Worm (Caenorhabditis elegans) whole organism, mixed stage, embryonic: ENCODE measurements around the gene bus-8A.

Experiments
- ceh-39 ChIP-seq: fragments of 150-350 bp; optimal IDR thresholded peaks from 2 replicates; lab custom pipeline; 2014; ENCODE audit warnings: missing biosample characterization, missing genetic modification characterization
- drap-1 ChIP-seq: fragments of 200-800 bp; sonication (Bioruptor generic); optimal IDR thresholded peaks from 3 replicates; lab custom pipeline; 2018; ENCODE audit warnings: mild to moderate bottlenecking, missing genetic modification characterization, missing compliant biosample characterization
- elt-1 ChIP-seq: sonication (generic microtip); optimal IDR thresholded peaks from 2 replicates; lab custom pipeline; 2017; ENCODE audit warnings: missing genetic modification characterization, mild to moderate bottlenecking, missing compliant biosample characterization, antibody characterized with exemption, moderate library complexity, borderline replicate concordance; ENCODE audit not compliant: insufficient read depth
- lin-13 ChIP-seq: fragments of 150-350 bp; optimal IDR thresholded peaks from 2 replicates; lab custom pipeline; 2014; ENCODE audit warnings: missing biosample characterization, missing genetic modification characterization
- nhr-12 ChIP-seq: fragments of 150-350 bp; optimal IDR thresholded peaks from 2 replicates; lab custom pipeline; 2014; ENCODE audit warnings: missing biosample characterization, missing genetic modification characterization
- nhr-237 ChIP-seq: fragments of 150-350 bp; optimal IDR thresholded peaks from 2 replicates; lab custom pipeline; 2014; ENCODE audit warnings: missing biosample characterization, missing genetic modification characterization
- pha-4 ChIP-seq: fragments of 150-350 bp; optimal IDR thresholded peaks from 2 replicates; lab custom pipeline; 2018; ENCODE audit warnings: missing biosample characterization, missing genetic modification reagents, missing genetic modification characterization
- snpc-4 ChIP-seq: fragments of 150-350 bp; optimal IDR thresholded peaks from 2 replicates; lab custom pipeline; 2014; ENCODE audit warnings: missing biosample characterization, missing genetic modification characterization
- sptf-1 ChIP-seq: sonication (generic microtip); optimal IDR thresholded peaks from 2 replicates; lab custom pipeline; 2017; ENCODE audit warnings: mild to moderate bottlenecking, missing genetic modification characterization, moderate library complexity, missing compliant biosample characterization

- no peak for TF ChIP-seq ceh-39 (tag; lab: Kevin White, UChicago)
- no peak for TF ChIP-seq nhr-237 (tag; lab: Kevin White, UChicago)
- TF ChIP-seq sptf-1 (tag; lab: Kevin White, UChicago), result no peak
- TF ChIP-seq elt-1 (tag; lab: Kevin White, UChicago), result no peak
- no peak for TF ChIP-seq drap-1 (GFP tag; lab: Kevin White, UChicago)
- TF ChIP-seq lin-13 (tag; lab: Kevin White, UChicago), result no peak
- no peak for TF ChIP-seq nhr-12 (tag; lab: Kevin White, UChicago)
- no peak for TF ChIP-seq pha-4 (tag; lab: Kevin White, UChicago)
- TF ChIP-seq snpc-4 (tag; lab: Kevin White, UChicago), result no peak
Measured at ce11 chrX:5492820-5493382, at the start of gene bus-8A, which contains the start of gene bus-8B.
